Worm (Caenorhabditis elegans) whole organism, L1 larva: ENCODE data around the gene clec-140.

ENCODE experiments used
- ces-1 ChIP-seq: fragments of 150-350 bp; optimal IDR thresholded peaks from 2 replicates; lab custom pipeline; 2014; ENCODE audit warnings: missing biosample characterization, missing genetic modification reagents, missing genetic modification characterization
- dpl-1 ChIP-seq, 3 experiments: fragments of 150-350 bp in 2 of 3; sonication (generic microtip) in 1 of 3; optimal IDR thresholded peaks; 2 replicates each; lab custom pipeline; 2014 to 2017; ENCODE audit warnings: missing biosample characterization in 3 of 3, missing genetic modification characterization in 3 of 3, missing genetic modification reagents in 3 of 3
- nhr-12 ChIP-seq: sonication (generic microtip); optimal IDR thresholded peaks from 2 replicates; lab custom pipeline; 2017; ENCODE audit warnings: missing biosample characterization, missing genetic modification characterization
- nhr-77 ChIP-seq: fragments of 150-350 bp; optimal IDR thresholded peaks from 2 replicates; lab custom pipeline; 2014; ENCODE audit warnings: missing biosample characterization, missing genetic modification characterization
- unc-62 ChIP-seq: fragments of 150-350 bp; optimal IDR thresholded peaks from 2 replicates; lab custom pipeline; 2014; ENCODE audit warnings: missing biosample characterization, missing genetic modification reagents, missing genetic modification characterization
- vab-15 ChIP-seq: sonication (generic microtip); optimal IDR thresholded peaks from 2 replicates; lab custom pipeline; 2017; ENCODE audit warnings: missing genotype, mild to moderate bottlenecking, missing genetic modification characterization, missing compliant biosample characterization

ce11 chrII:4696055-4696454 lies 23.2 kb downstream of the clec-140 start:
- TF ChIP-seq vab-15: no peak
- no peak for TF ChIP-seq nhr-77
- no peak for TF ChIP-seq dpl-1 (GFP tag; optimal IDR thresholded peaks at IDR 0.05; lab: Kevin White, UChicago)
- no peak for TF ChIP-seq unc-62 (GFP tag; lab: Kevin White, UChicago)
- no peak for TF ChIP-seq nhr-12 (tag; lab: Kevin White, UChicago)
- no peak for TF ChIP-seq ces-1 (GFP tag; lab: Kevin White, UChicago)
